Fruit fly (Drosophila melanogaster) whole organism, prepupa: ENCODE measurements around the gene G9a.

Experiments
- Blimp-1 ChIP-seq: fragments of 200-800 bp; sonication (Bioruptor generic); optimal IDR thresholded peaks from 3 replicates; lab custom pipeline; 2017; ENCODE audit warnings: missing biosample characterization, missing genetic modification characterization, mild to moderate bottlenecking, moderate library complexity, missing genetic modification reagents
- CG10669 ChIP-seq: fragments of 200-800 bp; sonication (Bioruptor generic); optimal IDR thresholded peaks from 3 replicates; lab custom pipeline; 2018; ENCODE audit warnings: missing biosample characterization, mild to moderate bottlenecking, missing genetic modification characterization, moderate library complexity
- CG11762 ChIP-seq: fragments of 200-800 bp; sonication (Bioruptor generic); optimal IDR thresholded peaks from 3 replicates; lab custom pipeline; 2016; ENCODE audit warnings: missing biosample characterization, missing genetic modification characterization; ENCODE audit not compliant: insufficient read depth
- CG15336 ChIP-seq: fragments of 200-800 bp; sonication (Bioruptor generic); IDR thresholded peaks from 2 replicates; pipeline ENCODE4 v1.3.6; 2022; ENCODE audit warnings: missing biosample characterization, missing genetic modification characterization
- CG1621 ChIP-seq: fragments of 200-800 bp; sonication (Bioruptor generic); optimal IDR thresholded peaks from 3 replicates; lab custom pipeline; 2018; ENCODE audit warnings: missing biosample characterization, mild to moderate bottlenecking, missing genetic modification characterization
- CG16779 ChIP-seq: fragments of 200-800 bp; sonication (Bioruptor generic); optimal IDR thresholded peaks from 3 replicates; lab custom pipeline; 2017; ENCODE audit warnings: missing biosample characterization, mild to moderate bottlenecking, missing genetic modification characterization
- CG3032 ChIP-seq: fragments of 200-800 bp; optimal IDR thresholded peaks from 2 replicates; lab custom pipeline; 2019; ENCODE audit warnings: missing biosample characterization, mild to moderate bottlenecking, missing genetic modification characterization, moderate library complexity
- CG31627 ChIP-seq: fragments of 200-800 bp; sonication (Bioruptor generic); optimal IDR thresholded peaks from 3 replicates; lab custom pipeline; 2016; ENCODE audit warnings: missing biosample characterization, missing genetic modification characterization
- CG32006 ChIP-seq: fragments of 200-800 bp; sonication (Bioruptor generic); optimal IDR thresholded peaks from 3 replicates; lab custom pipeline; 2017; ENCODE audit warnings: missing biosample characterization, mild to moderate bottlenecking, missing genetic modification characterization
- CG3919 ChIP-seq: fragments of 200-800 bp; sonication (Bioruptor generic); optimal IDR thresholded peaks from 3 replicates; lab custom pipeline; 2016; ENCODE audit warnings: missing biosample characterization, missing genetic modification characterization
- CG4318 ChIP-seq: fragments of 200-800 bp; sonication (Bioruptor generic); optimal IDR thresholded peaks from 3 replicates; lab custom pipeline; 2017; ENCODE audit warnings: missing biosample characterization, mild to moderate bottlenecking, missing genetic modification characterization
- CG6163 ChIP-seq: fragments of 200-800 bp; sonication (Bioruptor generic); IDR thresholded peaks from 3 replicates; pipeline ENCODE4 v1.3.6; 2022; ENCODE audit warnings: missing biosample characterization, missing genetic modification characterization
- CG6276 ChIP-seq: fragments of 200-800 bp; sonication (Bioruptor generic); optimal IDR thresholded peaks from 2 replicates; lab custom pipeline; 2017; ENCODE audit warnings: missing biosample characterization, mild to moderate bottlenecking, missing genetic modification characterization
- CG6792 ChIP-seq: fragments of 200-800 bp; sonication (Bioruptor generic); optimal IDR thresholded peaks from 3 replicates; lab custom pipeline; 2016; ENCODE audit warnings: missing biosample characterization, missing genetic modification characterization
- CG6854 ChIP-seq: fragments of 200-800 bp; sonication (Bioruptor generic); optimal IDR thresholded peaks from 2 replicates; lab custom pipeline; 2017; ENCODE audit warnings: missing biosample characterization, mild to moderate bottlenecking, missing genetic modification characterization
- CG7368 ChIP-seq: fragments of 200-800 bp; sonication (Bioruptor generic); optimal IDR thresholded peaks from 3 replicates; lab custom pipeline; 2016; ENCODE audit warnings: missing biosample characterization, missing genetic modification characterization
- CG8119 ChIP-seq: fragments of 200-800 bp; sonication (Bioruptor generic); IDR thresholded peaks from 3 replicates; pipeline ENCODE4 v1.3.6; 2022; ENCODE audit warnings: missing biosample characterization, missing genetic modification characterization
- CG8319 ChIP-seq: fragments of 200-800 bp; sonication (Bioruptor generic); optimal IDR thresholded peaks from 3 replicates; lab custom pipeline; 2016; ENCODE audit warnings: missing biosample characterization, missing genetic modification characterization
- CG9139 ChIP-seq: fragments of 200-800 bp; sonication (Bioruptor generic); optimal IDR thresholded peaks from 3 replicates; lab custom pipeline; 2017; ENCODE audit warnings: missing biosample characterization, mild to moderate bottlenecking, missing genetic modification characterization
- Eip75B ChIP-seq: fragments of 200-800 bp; sonication (Bioruptor generic); optimal IDR thresholded peaks from 3 replicates; lab custom pipeline; 2016; ENCODE audit warnings: missing biosample characterization, missing genetic modification characterization
- Eip78C ChIP-seq: fragments of 200-800 bp; sonication (Bioruptor generic); peaks from one replicate; lab custom pipeline; 2016; ENCODE audit warnings: missing biosample characterization, missing genetic modification characterization
- Eip93F ChIP-seq: fragments of 200-800 bp; sonication (Bioruptor generic); optimal IDR thresholded peaks from 2 replicates; lab custom pipeline; 2016; ENCODE audit warnings: missing biosample characterization, mild to moderate bottlenecking, missing genetic modification characterization
- Ets21C ChIP-seq: fragments of 200-800 bp; sonication (Bioruptor generic); optimal IDR thresholded peaks from 3 replicates; lab custom pipeline; 2016; ENCODE audit warnings: missing biosample characterization, missing genetic modification characterization
- Ets96B ChIP-seq: fragments of 200-800 bp; optimal IDR thresholded peaks from 2 replicates; lab custom pipeline; 2019; ENCODE audit warnings: missing biosample characterization, mild to moderate bottlenecking, missing genetic modification characterization, moderate library complexity
- Hr38 ChIP-seq: sonication (Bioruptor generic); optimal IDR thresholded peaks from 2 replicates; lab custom pipeline; 2016; ENCODE audit warnings: missing biosample characterization, missing genetic modification characterization
- Lpt ChIP-seq: fragments of 200-800 bp; sonication (Bioruptor generic); optimal IDR thresholded peaks from 3 replicates; lab custom pipeline; 2016; ENCODE audit warnings: missing biosample characterization, missing genetic modification characterization
- Sox102F ChIP-seq: fragments of 200-800 bp; sonication (Bioruptor generic); optimal IDR thresholded peaks from 2 replicates; lab custom pipeline; 2016; ENCODE audit warnings: missing biosample characterization, mild to moderate bottlenecking, missing genetic modification characterization
- Sox14 ChIP-seq: fragments of 200-800 bp; sonication (Bioruptor generic); optimal IDR thresholded peaks from 3 replicates; lab custom pipeline; 2016; ENCODE audit warnings: missing biosample characterization, missing genetic modification characterization
- achi ChIP-seq: fragments of 200-800 bp; sonication (Bioruptor generic); optimal IDR thresholded peaks from 3 replicates; lab custom pipeline; 2016; ENCODE audit warnings: missing biosample characterization, missing genetic modification characterization
- acj6 ChIP-seq: fragments of 200-800 bp; sonication (Bioruptor generic); optimal IDR thresholded peaks from 3 replicates; lab custom pipeline; 2016; ENCODE audit warnings: missing biosample characterization, missing genetic modification characterization
- cyc ChIP-seq: fragments of 200-800 bp; sonication (Bioruptor generic); optimal IDR thresholded peaks from 3 replicates; lab custom pipeline; 2016; ENCODE audit warnings: missing biosample characterization, missing genetic modification characterization
- dac ChIP-seq: fragments of 200-800 bp; sonication (Bioruptor generic); optimal IDR thresholded peaks from 2 replicates; lab custom pipeline; 2017; ENCODE audit warnings: missing biosample characterization, mild to moderate bottlenecking, missing genetic modification characterization
- dsx ChIP-seq: fragments of 200-800 bp; optimal IDR thresholded peaks from 3 replicates; lab custom pipeline; 2019; ENCODE audit warnings: missing biosample characterization, mild to moderate bottlenecking, missing genetic modification characterization, moderate library complexity; ENCODE audit not compliant: poor library complexity, severe bottlenecking
- esn ChIP-seq: fragments of 200-800 bp; sonication (Bioruptor generic); optimal IDR thresholded peaks from 2 replicates; lab custom pipeline; 2016; ENCODE audit warnings: missing biosample characterization, mild to moderate bottlenecking, missing genetic modification characterization, moderate library complexity
- fd59A ChIP-seq: fragments of 200-800 bp; sonication (Bioruptor generic); optimal IDR thresholded peaks from 2 replicates; lab custom pipeline; 2017; ENCODE audit warnings: missing biosample characterization, mild to moderate bottlenecking, missing genetic modification characterization, missing genetic modification reagents
- fd85E ChIP-seq: fragments of 200-800 bp; sonication (Bioruptor generic); optimal IDR thresholded peaks from 3 replicates; lab custom pipeline; 2016; ENCODE audit warnings: missing biosample characterization, missing genetic modification characterization
- lz ChIP-seq: fragments of 200-800 bp; sonication (Bioruptor generic); optimal IDR thresholded peaks from 3 replicates; lab custom pipeline; 2016; ENCODE audit warnings: missing biosample characterization, missing genetic modification characterization
- pdm3 ChIP-seq: fragments of 200-800 bp; sonication (Bioruptor generic); optimal IDR thresholded peaks from 3 replicates; lab custom pipeline; 2016; ENCODE audit warnings: missing biosample characterization, missing genetic modification characterization
- salr ChIP-seq, 2 experiments: fragments of 200-800 bp; sonication (Bioruptor generic); optimal IDR thresholded peaks; 3 replicates each; lab custom pipeline; 2016 to 2018; ENCODE audit warnings: missing biosample characterization in 2 of 2, missing genetic modification characterization in 2 of 2, mild to moderate bottlenecking in 1 of 2
- spab ChIP-seq: fragments of 200-800 bp; sonication (Bioruptor generic); optimal IDR thresholded peaks from 2 replicates; lab custom pipeline; 2017; ENCODE audit warnings: missing biosample characterization, mild to moderate bottlenecking, missing genetic modification characterization, missing genetic modification reagents
- ss ChIP-seq, 2 experiments: fragments of 200-800 bp; sonication (Bioruptor generic); optimal IDR thresholded peaks; 2 replicates in 1 of 2; 3 replicates in 1 of 2; lab custom pipeline; 2017 to 2018; ENCODE audit warnings: mild to moderate bottlenecking in 2 of 2, missing biosample characterization in 2 of 2, missing genetic modification characterization in 2 of 2, moderate library complexity in 1 of 2
- svp ChIP-seq: fragments of 200-800 bp; sonication (Bioruptor generic); peaks from one replicate; lab custom pipeline; 2016; ENCODE audit warnings: missing biosample characterization, missing genetic modification characterization
- vri ChIP-seq: fragments of 200-800 bp; sonication (Bioruptor generic); optimal IDR thresholded peaks from 3 replicates; lab custom pipeline; 2016; ENCODE audit warnings: missing biosample characterization, mild to moderate bottlenecking, missing genetic modification characterization

G9a gene

dm6 chrX:245802-246201, at the start of gene G9a, which contains the start of gene CG3038:
Gene G9a (plus strand): TSS chrX:245978.
Gene CG3038 (minus strand): TSS chrX:245856.
- TF ChIP-seq Hr38 (GFP tag; lab: Kevin White, UChicago) (no peak), dsx (GFP tag; lab: Kevin White, UChicago) (peak; percentile 13), CG1621 (tag; lab: Kevin White, UChicago) (peak; percentile 42), Eip75B (GFP tag; lab: Kevin White, UChicago) (no peak), CG16779 (no peak), pdm3 (GFP tag; lab: Kevin White, UChicago) (no peak), CG3919 (GFP tag; lab: Kevin White, UChicago) (peak; percentile 5), Sox14 (GFP tag; lab: Kevin White, UChicago) (peak; percentile 53), esn (GFP tag; lab: Kevin White, UChicago) (peak; percentile 36), CG10669 (GFP tag; lab: Kevin White, UChicago) (no peak), acj6 (GFP tag; lab: Kevin White, UChicago) (no peak), CG7368 (GFP tag; lab: Kevin White, UChicago) (no peak), cyc (GFP tag; lab: Kevin White, UChicago) (peak; percentile 31), Eip78C (peak; percentile 42), dac (GFP tag; lab: Kevin White, UChicago) (no peak), vri (peak; percentile 20), lz (GFP tag; lab: Kevin White, UChicago) (peak; percentile 5), svp (no peak), CG6792 (GFP tag; lab: Kevin White, UChicago) (no peak), fd85E (GFP tag; lab: Kevin White, UChicago) (no peak), Ets21C (GFP tag; lab: Kevin White, UChicago) (no peak), Lpt (GFP tag; lab: Kevin White, UChicago) (no peak), Eip93F (GFP tag; lab: Kevin White, UChicago) (no peak), spab (GFP tag; lab: Kevin White, UChicago) (no peak), ss (GFP tag; optimal IDR thresholded peaks at IDR 0.05; lab: Kevin White, UChicago) (peak in 1 of 2 experiments; percentile 47), CG31627 (GFP tag; lab: Kevin White, UChicago) (peak; percentile 22), Blimp-1 (GFP tag; lab: Kevin White, UChicago) (no peak), CG4318 (GFP tag; lab: Kevin White, UChicago) (no peak), achi (GFP tag; lab: Kevin White, UChicago) (peak; percentile 19), CG6854 (peak; percentile 9), salr (GFP tag; optimal IDR thresholded peaks at IDR 0.05; lab: Kevin White, UChicago) (no peak), CG9139 (GFP tag; lab: Kevin White, UChicago) (no peak), Sox102F (GFP tag; lab: Kevin White, UChicago) (no peak)

- TF ChIP-seq CG6854 (peak; percentile 41), CG9139 (GFP tag; lab: Kevin White, UChicago) (no peak), spab (GFP tag; lab: Kevin White, UChicago) (no peak), CG3032 (tag; lab: Kevin White, UChicago) (no peak), Ets96B (tag; lab: Kevin White, UChicago) (no peak), CG7368 (GFP tag; lab: Kevin White, UChicago) (no peak), CG16779 (no peak), CG11762 (no peak)
Observed at dm6 chrX:247329-247728, 1.6 kb downstream of the G9a start.

DNA sequence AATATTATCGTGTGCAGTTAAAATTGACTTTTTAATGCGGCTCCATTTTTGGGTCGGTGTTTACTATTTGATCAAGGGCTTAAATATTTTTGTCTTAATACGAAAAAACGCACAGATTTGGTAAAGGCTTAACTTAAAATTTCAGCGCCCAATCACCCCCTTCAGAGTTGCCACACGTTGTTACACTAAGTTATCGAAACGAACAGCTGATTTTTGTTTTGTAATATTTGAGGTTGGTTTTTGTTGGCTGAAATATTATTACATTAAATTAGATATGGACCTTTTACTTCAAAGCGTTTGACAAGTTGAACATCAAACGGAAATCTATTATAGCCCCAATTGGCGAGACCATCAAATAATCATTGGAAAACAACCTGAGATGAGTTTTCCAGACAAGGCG, 8.9 kb downstream of the G9a start, which contains the start of gene CG42376:
CG42376 (plus strand) TSS at position 187 of the 400 bp plus-strand sequence.
- TF ChIP-seq CG11762 (no peak), fd85E (GFP tag; lab: Kevin White, UChicago) (no peak), ss (GFP tag; optimal IDR thresholded peaks at IDR 0.05; lab: Kevin White, UChicago) (no peak), CG6854 (no peak), pdm3 (GFP tag; lab: Kevin White, UChicago) (no peak), CG32006 (no peak), CG16779 (no peak), Sox102F (GFP tag; lab: Kevin White, UChicago) (no peak), CG6276 (no peak), CG15336 (GFP tag; lab: Robert Waterston, UW) (no peak), Blimp-1 (GFP tag; lab: Kevin White, UChicago) (no peak), CG1621 (tag; lab: Kevin White, UChicago) (no peak), CG10669 (GFP tag; lab: Kevin White, UChicago) (no peak), svp (no peak), CG8319 (GFP tag; lab: Kevin White, UChicago) (no peak), fd59A (GFP tag; lab: Kevin White, UChicago) (no peak), CG6163 (GFP tag; lab: Robert Waterston, UW) (no peak), dac (GFP tag; lab: Kevin White, UChicago) (no peak), CG8119 (GFP tag; lab: Robert Waterston, UW) (no peak), CG7368 (GFP tag; lab: Kevin White, UChicago) (no peak)
